Worm (Caenorhabditis elegans): ENCODE measurements around the gene C35D6.4.

C35D6.4 gene

DNA sequence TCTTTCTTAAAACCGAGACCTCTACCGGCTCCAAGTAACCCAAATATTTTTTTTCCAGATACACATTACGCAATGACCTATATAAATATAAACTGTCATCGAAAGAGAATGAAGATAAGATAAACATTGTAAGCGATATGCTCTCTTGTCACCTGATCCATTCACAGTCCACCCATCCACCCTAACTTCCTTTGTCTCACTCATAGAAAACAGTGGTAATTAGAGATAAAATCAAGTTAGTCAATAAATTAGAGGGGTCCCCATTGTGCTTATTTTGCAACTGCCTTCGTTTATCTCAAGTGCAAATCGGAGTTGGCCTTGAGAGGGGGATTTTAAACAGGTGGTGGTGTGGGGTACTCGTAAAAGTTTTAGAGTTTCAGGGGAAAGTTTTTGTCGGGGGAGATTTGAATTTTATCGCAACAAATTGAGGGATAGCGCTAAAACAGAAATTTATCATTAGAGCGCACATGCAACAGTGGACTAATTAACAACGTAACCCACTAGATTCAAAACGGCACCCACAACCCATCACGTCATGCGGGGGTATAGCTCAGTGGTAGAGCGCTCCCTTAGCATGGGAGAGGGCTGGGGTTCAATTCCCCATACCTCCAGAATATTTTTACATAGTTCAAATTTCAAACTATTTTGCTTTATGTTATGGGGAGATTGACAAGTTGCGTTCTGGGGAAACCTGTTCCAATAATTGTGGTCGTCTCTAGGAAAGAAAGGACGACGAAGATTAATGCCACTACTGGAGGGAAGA lies 47.2 kb downstream of the C35D6.4 start (continued):
- TF ChIP-seq zag-1 (tag; optimal IDR thresholded peaks at IDR 0.05): no peak
- TF ChIP-seq zip-11 (GFP tag; IDR thresholded peaks at IDR 0.05): no peak
- TF ChIP-seq F37D6.2 (tag; optimal IDR thresholded peaks at IDR 0.05): no peak
- no peak for TF ChIP-seq attf-4 (tag; optimal IDR thresholded peaks at IDR 0.05)
- peak; percentile 67; the same call in 1 of the 2 replicates for TF ChIP-seq vab-7 (GFP tag; IDR thresholded peaks at IDR 0.05)
- no peak for TF ChIP-seq nhr-28 (tag; optimal IDR thresholded peaks at IDR 0.05)
- peak; percentile 34 for TF ChIP-seq mxl-3 (GFP tag; optimal IDR thresholded peaks at IDR 0.05)
- peak; percentile 40 for TF ChIP-seq dve-1 (tag; optimal IDR thresholded peaks at IDR 0.05; ENCODE audit: insufficient read depth)
- TF ChIP-seq nhr-25 (tag; optimal IDR thresholded peaks at IDR 0.05; ENCODE audit: borderline replicate concordance, insufficient read depth): peak; percentile 91
- TF ChIP-seq nhr-77 (tag; optimal IDR thresholded peaks at IDR 0.05): no peak
- no peak for TF ChIP-seq R02D3.7 (tag; optimal IDR thresholded peaks at IDR 0.05)
- no peak for TF ChIP-seq hlh-30 (tag; optimal IDR thresholded peaks at IDR 0.05; ENCODE audit: insufficient read depth)
- peak; percentile 98 for TF ChIP-seq snpc-1.2 (GFP tag; IDR thresholded peaks at IDR 0.05)
- no peak for TF ChIP-seq hif-1 (tag; optimal IDR thresholded peaks at IDR 0.05)
- peak; percentile 88 for TF ChIP-seq lim-7 (GFP tag; IDR thresholded peaks at IDR 0.05)
- no peak for TF ChIP-seq zfp-2 (tag; optimal IDR thresholded peaks at IDR 0.05)
- 0 out of 2 replicates have a peak, but pooled peaks have one; percentile 26 for TF ChIP-seq dmd-6 (GFP tag; IDR thresholded peaks at IDR 0.05)
- TF ChIP-seq aly-2 (tag; optimal IDR thresholded peaks at IDR 0.05): no peak
- peak; percentile 68 for TF ChIP-seq Y5F2A.4 (GFP tag; optimal IDR thresholded peaks at IDR 0.05)
- TF ChIP-seq Y105C5A.15 (GFP tag; IDR thresholded peaks at IDR 0.05): peak; percentile 90
- peak; percentile 37 for TF ChIP-seq lir-3 (tag; optimal IDR thresholded peaks at IDR 0.05)
- peak; percentile 15 for TF ChIP-seq rbr-2 (tag; optimal IDR thresholded peaks at IDR 0.05)
- peak; percentile 71; the same call in 1 of the 2 replicates for TF ChIP-seq D1046.2 (GFP tag; IDR thresholded peaks at IDR 0.05)
- peak; percentile 23 for TF ChIP-seq sdz-12 (GFP tag; optimal IDR thresholded peaks at IDR 0.05)
- TF ChIP-seq lin-29 (GFP tag; IDR thresholded peaks at IDR 0.05): 0 out of 2 replicates have a peak, but pooled peaks have one; percentile 24
- no peak for TF ChIP-seq madf-9 (GFP tag; conservative IDR thresholded peaks at IDR 0.05)
- TF ChIP-seq fkh-10 (GFP tag; optimal IDR thresholded peaks at IDR 0.05): no peak
- TF ChIP-seq egl-27 (tag; optimal IDR thresholded peaks at IDR 0.05): no peak
- peak; percentile 13 for TF ChIP-seq aha-1 (tag)
- no peak for TF ChIP-seq ceh-82 (tag; optimal IDR thresholded peaks at IDR 0.05)
- no peak for TF ChIP-seq skn-1 (tag; optimal IDR thresholded peaks at IDR 0.05)
- no peak for TF ChIP-seq saeg-2 (GFP tag; IDR thresholded peaks at IDR 0.05)
- no peak for TF ChIP-seq snpc-4 (tag; optimal IDR thresholded peaks at IDR 0.05)
- no peak for TF ChIP-seq tag-97 (GFP tag; IDR thresholded peaks at IDR 0.05)
- no peak for TF ChIP-seq ceh-28 (tag; optimal IDR thresholded peaks at IDR 0.05)
- TF ChIP-seq gei-8 (GFP tag; optimal IDR thresholded peaks at IDR 0.05): peak; percentile 66
- no peak for TF ChIP-seq nhr-76 (tag; optimal IDR thresholded peaks at IDR 0.05)
- peak; percentile 44 for TF ChIP-seq spr-1 (tag; optimal IDR thresholded peaks at IDR 0.05)
- no peak for TF ChIP-seq lin-1 (GFP tag; IDR thresholded peaks at IDR 0.05)
- no peak for TF ChIP-seq T20F7.1 (GFP tag; optimal IDR thresholded peaks at IDR 0.05)
- TF ChIP-seq unc-62 (GFP tag; optimal IDR thresholded peaks at IDR 0.05 in 1 of 2): peak in 1 of 2 experiments; percentile 42
- no peak for TF ChIP-seq unc-62 (tag; optimal IDR thresholded peaks at IDR 0.05)
- peak; percentile 82 for TF ChIP-seq duxl-1 (tag; optimal IDR thresholded peaks at IDR 0.05; ENCODE audit: poor library complexity)
- no peak; the same call in 1 of the 2 replicates for TF ChIP-seq mxl-2 (GFP tag; conservative IDR thresholded peaks at IDR 0.05)
- TF ChIP-seq ceh-62 (tag; optimal IDR thresholded peaks at IDR 0.05): no peak
- 0 out of 2 replicates have a peak, but pooled peaks have one; percentile 49 for TF ChIP-seq ceh-20 (GFP tag; IDR thresholded peaks at IDR 0.05)
- TF ChIP-seq T26A8.4 (GFP tag; IDR thresholded peaks at IDR 0.05): peak; percentile 77
- TF ChIP-seq daf-8 (GFP tag; IDR thresholded peaks at IDR 0.05): no peak
- TF ChIP-seq daf-19 (GFP tag; conservative IDR thresholded peaks at IDR 0.05): peak; percentile 75; the same call in 1 of the 2 replicates
- TF ChIP-seq mdt-29 (GFP tag; IDR thresholded peaks at IDR 0.05): peak; percentile 59; the same call in 1 of the 2 replicates
